Fruit fly (Drosophila melanogaster) whole organism, embryonic: ENCODE data around the gene scaf6.
A peak's percentile ranks its signal among the peaks of the same experiment; 100 is the strongest.

Experiments
- Bgb ChIP-seq: fragments of 200-800 bp; sonication (Bioruptor generic); IDR thresholded peaks from 2 replicates; pipeline ENCODE4 v1.3.6; 2022; ENCODE audit warnings: missing biosample characterization, missing genetic modification characterization; ENCODE audit not compliant: partially characterized antibody
- CG11504 ChIP-seq: fragments of 200-800 bp; sonication (Bioruptor generic); optimal IDR thresholded peaks from 3 replicates; lab custom pipeline; 2019; ENCODE audit warnings: missing biosample characterization, mild to moderate bottlenecking, missing genetic modification characterization, moderate library complexity
- CG12236 ChIP-seq: fragments of 200-800 bp; sonication (Bioruptor generic); optimal IDR thresholded peaks from 2 replicates; lab custom pipeline; 2016; ENCODE audit warnings: missing biosample characterization, missing genetic modification characterization
- CG12299 ChIP-seq: fragments of 200-800 bp; sonication (Bioruptor generic); optimal IDR thresholded peaks from 2 replicates; lab custom pipeline; 2018; ENCODE audit warnings: missing biosample characterization, mild to moderate bottlenecking, missing genetic modification characterization
- CG12942 ChIP-seq: fragments of 200-800 bp; sonication (Bioruptor generic); optimal IDR thresholded peaks from 3 replicates; lab custom pipeline; 2016; ENCODE audit warnings: missing biosample characterization, missing genetic modification characterization
- CG14441 ChIP-seq: fragments of 200-800 bp; sonication (Bioruptor generic); IDR thresholded peaks from 2 replicates; pipeline ENCODE4 v1.3.6; 2022; ENCODE audit warnings: missing biosample characterization, missing genetic modification characterization
- CG15601 ChIP-seq: fragments of 200-800 bp; sonication (Bioruptor generic); optimal IDR thresholded peaks from 3 replicates; lab custom pipeline; 2019; ENCODE audit warnings: missing biosample characterization, mild to moderate bottlenecking, missing genetic modification characterization, moderate library complexity
- CG3995 ChIP-seq: fragments of 200-800 bp; sonication (Bioruptor generic); optimal IDR thresholded peaks from 3 replicates; lab custom pipeline; 2016; ENCODE audit warnings: missing biosample characterization, missing genetic modification characterization
- CG4360 ChIP-seq: fragments of 200-800 bp; sonication (Bioruptor generic); IDR thresholded peaks from 2 replicates; pipeline ENCODE4 v1.3.6; 2022; ENCODE audit warnings: missing biosample characterization, missing genetic modification characterization
- CG5953 ChIP-seq: fragments of 200-800 bp; sonication (Bioruptor generic); IDR thresholded peaks from 2 replicates; pipeline ENCODE4 v1.3.6; 2022; ENCODE audit warnings: missing biosample characterization, missing genetic modification characterization
- CG6654 ChIP-seq: fragments of 200-800 bp; sonication (Bioruptor generic); optimal IDR thresholded peaks from 2 replicates; lab custom pipeline; 2017; ENCODE audit warnings: missing biosample characterization, mild to moderate bottlenecking, missing genetic modification characterization
- CG6813 ChIP-seq: fragments of 200-800 bp; sonication (Bioruptor generic); optimal IDR thresholded peaks from 2 replicates; lab custom pipeline; 2017; ENCODE audit warnings: missing biosample characterization, missing genetic modification characterization, mild to moderate bottlenecking, moderate library complexity, missing genetic modification reagents
- CG8388 ChIP-seq: fragments of 200-800 bp; sonication (Bioruptor generic); optimal IDR thresholded peaks from 2 replicates; lab custom pipeline; 2019; ENCODE audit warnings: missing biosample characterization, mild to moderate bottlenecking, missing genetic modification characterization, moderate library complexity
- CG8924 ChIP-seq: fragments of 200-800 bp; optimal IDR thresholded peaks from 3 replicates; lab custom pipeline; 2019; ENCODE audit warnings: missing biosample characterization, mild to moderate bottlenecking, missing genetic modification characterization, moderate library complexity
- D ChIP-seq, 2 experiments: fragments of 200-800 bp in 1 of 2; fragments of >200 bp in 1 of 2; sonication (Bioruptor generic) in 1 of 2; optimal IDR thresholded peaks; 2 replicates in 1 of 2; 3 replicates in 1 of 2; lab custom pipeline; 2017; ENCODE audit warnings: mild to moderate bottlenecking in 1 of 2, missing biosample characterization in 1 of 2, missing genetic modification characterization in 1 of 2, missing genetic modification reagents in 1 of 2
- Drgx ChIP-seq: fragments of 200-800 bp; sonication (Bioruptor generic); IDR thresholded peaks from 2 replicates; pipeline ENCODE4 v1.3.6; 2022; ENCODE audit warnings: missing biosample characterization, missing genetic modification characterization
- Ets65A ChIP-seq: fragments of 200-800 bp; sonication (Bioruptor generic); peaks from one replicate; lab custom pipeline; 2016; ENCODE audit warnings: missing biosample characterization, missing genetic modification characterization
- H15 ChIP-seq: fragments of 200-800 bp; sonication (Bioruptor generic); IDR thresholded peaks from 3 replicates; pipeline ENCODE4 v1.3.6; 2022; ENCODE audit warnings: missing biosample characterization, missing genetic modification characterization
- Jarid2 ChIP-seq: fragments of 200-800 bp; sonication (Bioruptor generic); optimal IDR thresholded peaks from 3 replicates; lab custom pipeline; 2017; ENCODE audit warnings: mild to moderate bottlenecking, missing biosample characterization, missing genetic modification reagents, missing genetic modification characterization
- Mes4 ChIP-seq: fragments of 200-800 bp; sonication (Bioruptor generic); optimal IDR thresholded peaks from 2 replicates; lab custom pipeline; 2016; ENCODE audit warnings: missing biosample characterization, missing genetic modification characterization
- Sin3A ChIP-seq: fragments of >200 bp; optimal IDR thresholded peaks from 2 replicates; lab custom pipeline; 2018
- Six4 ChIP-seq: fragments of 200-800 bp; sonication (Bioruptor generic); optimal IDR thresholded peaks from 2 replicates; lab custom pipeline; 2016; ENCODE audit warnings: missing biosample characterization, missing genetic modification characterization
- ara ChIP-seq: fragments of 200-800 bp; sonication (Bioruptor generic); IDR thresholded peaks from 2 replicates; pipeline ENCODE4 v1.3.6; 2022; ENCODE audit warnings: missing biosample characterization, missing genetic modification characterization
- ato ChIP-seq: fragments of 200-800 bp; sonication (Bioruptor generic); IDR thresholded peaks from 2 replicates; pipeline ENCODE4 v1.3.6; 2022; ENCODE audit warnings: missing biosample characterization, missing genetic modification characterization; ENCODE audit not compliant: partially characterized antibody
- bab2 ChIP-seq: fragments of 200-800 bp; sonication (Bioruptor generic); optimal IDR thresholded peaks from 2 replicates; lab custom pipeline; 2016; ENCODE audit warnings: missing biosample characterization, missing genetic modification characterization
- bsh ChIP-seq, 2 experiments: fragments of 200-800 bp; sonication (Bioruptor generic); optimal IDR thresholded peaks; 2 replicates each; lab custom pipeline; 2017 to 2018; ENCODE audit warnings: mild to moderate bottlenecking in 2 of 2, missing biosample characterization in 2 of 2, missing genetic modification characterization in 2 of 2, moderate library complexity in 1 of 2
- crol ChIP-seq: fragments of 200-800 bp; sonication (Bioruptor generic); IDR thresholded peaks from 2 replicates; pipeline ENCODE4 v1.3.6; 2022; ENCODE audit warnings: missing biosample characterization, missing genetic modification characterization
- dmrt99B ChIP-seq: fragments of 200-800 bp; sonication (Bioruptor generic); optimal IDR thresholded peaks from 2 replicates; lab custom pipeline; 2018; ENCODE audit warnings: missing biosample characterization, mild to moderate bottlenecking, missing genetic modification characterization, moderate library complexity
- dysf ChIP-seq: fragments of 200-800 bp; sonication (Bioruptor generic); IDR thresholded peaks from 3 replicates; pipeline ENCODE4 v1.3.6; 2022; ENCODE audit warnings: missing biosample characterization, missing genetic modification characterization
- ems ChIP-seq: fragments of 200-800 bp; sonication (Bioruptor generic); optimal IDR thresholded peaks from 3 replicates; lab custom pipeline; 2016; ENCODE audit warnings: missing biosample characterization, missing genetic modification characterization
- gem ChIP-seq: fragments of 200-800 bp; sonication (Bioruptor generic); optimal IDR thresholded peaks from 2 replicates; lab custom pipeline; 2019; ENCODE audit warnings: missing biosample characterization, mild to moderate bottlenecking, missing genetic modification characterization, moderate library complexity
- grau ChIP-seq: fragments of 200-800 bp; optimal IDR thresholded peaks from 3 replicates; lab custom pipeline; 2019; ENCODE audit warnings: missing biosample characterization, mild to moderate bottlenecking, missing genetic modification characterization, moderate library complexity
- gsb ChIP-seq: fragments of 200-800 bp; sonication (Bioruptor generic); IDR thresholded peaks from 2 replicates; pipeline ENCODE4 v1.3.6; 2022; ENCODE audit warnings: missing biosample characterization, missing genetic modification characterization
- gsb-n ChIP-seq: fragments of 200-800 bp; sonication (Bioruptor generic); optimal IDR thresholded peaks from 3 replicates; lab custom pipeline; 2018; ENCODE audit warnings: missing biosample characterization, mild to moderate bottlenecking, missing genetic modification characterization
- inv ChIP-seq: fragments of 200-800 bp; sonication (Bioruptor generic); IDR thresholded peaks from 2 replicates; pipeline ENCODE4 v1.3.6; 2022; ENCODE audit warnings: missing biosample characterization, missing genetic modification characterization; ENCODE audit not compliant: partially characterized antibody
- nmo ChIP-seq: fragments of 200-800 bp; sonication (Bioruptor generic); optimal IDR thresholded peaks from 2 replicates; lab custom pipeline; 2018; ENCODE audit warnings: missing biosample characterization, mild to moderate bottlenecking, missing genetic modification characterization, moderate library complexity
- org-1 ChIP-seq: fragments of 200-800 bp; sonication (Bioruptor generic); optimal IDR thresholded peaks from 2 replicates; lab custom pipeline; 2017; ENCODE audit warnings: missing biosample characterization, missing genetic modification characterization
- row ChIP-seq: fragments of 200-800 bp; sonication (Bioruptor generic); IDR thresholded peaks from 3 replicates; pipeline ENCODE4 v1.3.6; 2022; ENCODE audit warnings: missing biosample characterization, missing genetic modification characterization
- sc ChIP-seq, 3 experiments: fragments of >200 bp in 2 of 3; fragments of 200-800 bp in 1 of 3; sonication (Bioruptor generic) in 1 of 3; optimal IDR thresholded peaks; 2 replicates in 2 of 3; 3 replicates in 1 of 3; lab custom pipeline; 2017; ENCODE audit warnings: mild to moderate bottlenecking in 1 of 3, missing biosample characterization in 1 of 3, missing genetic modification characterization in 1 of 3, missing genetic modification reagents in 1 of 3
- slbo ChIP-seq: fragments of 200-800 bp; sonication (Bioruptor generic); IDR thresholded peaks from 2 replicates; pipeline ENCODE4 v1.3.6; 2022; ENCODE audit warnings: missing biosample characterization, missing genetic modification characterization
- tgo ChIP-seq: fragments of 200-800 bp; sonication (Bioruptor generic); IDR thresholded peaks from 3 replicates; pipeline ENCODE4 v1.3.6; 2022; ENCODE audit warnings: missing biosample characterization, missing genetic modification characterization
- tna ChIP-seq: fragments of 200-800 bp; sonication (Bioruptor generic); IDR thresholded peaks from 2 replicates; pipeline ENCODE4 v1.3.6; 2022; ENCODE audit warnings: missing biosample characterization, missing genetic modification characterization; ENCODE audit not compliant: partially characterized antibody
- wdn ChIP-seq: fragments of 200-800 bp; sonication (Bioruptor generic); IDR thresholded peaks from 2 replicates; pipeline ENCODE4 v1.3.6; 2022; ENCODE audit warnings: missing biosample characterization, missing genetic modification characterization
- z ChIP-seq: fragments of 200-800 bp; sonication (Bioruptor generic); IDR thresholded peaks from 3 replicates; pipeline ENCODE4 v1.3.6; 2022; ENCODE audit warnings: missing biosample characterization, missing genetic modification characterization
- zen ChIP-seq: fragments of 200-800 bp; sonication (Bioruptor generic); optimal IDR thresholded peaks from 3 replicates; lab custom pipeline; 2018; ENCODE audit warnings: missing biosample characterization, mild to moderate bottlenecking, missing genetic modification characterization, moderate library complexity
- zfh1 ChIP-seq: fragments of 200-800 bp; sonication (Bioruptor generic); IDR thresholded peaks from 3 replicates; pipeline ENCODE4 v1.3.6; 2022; ENCODE audit warnings: missing biosample characterization, missing genetic modification characterization

The scaf6 gene

dm6 chr3L:17010492-17011303 lies 31.7 kb downstream of the scaf6 start (continued):
- 0 out of 2 replicates have a peak, but pooled peaks have one; percentile 32 for TF ChIP-seq slbo (GFP tag; lab: Robert Waterston, UW)
- TF ChIP-seq dysf (GFP tag; lab: Robert Waterston, UW), result no peak
- TF ChIP-seq CG5953 (GFP tag; lab: Robert Waterston, UW), result 0 out of 2 replicates have a peak, but pooled peaks have one; percentile 1
- no peak for TF ChIP-seq z (GFP tag; lab: Robert Waterston, UW)
- 0 out of 2 replicates have a peak, but pooled peaks have one; percentile 25 for TF ChIP-seq ato (GFP tag; lab: Robert Waterston, UW)
- TF ChIP-seq grau, result peak; percentile 82
- TF ChIP-seq H15 (GFP tag; lab: Robert Waterston, UW), result no peak
- TF ChIP-seq Ets65A (GFP tag; lab: Kevin White, UChicago), result peak; percentile 57
- TF ChIP-seq Bgb, result 0 out of 2 replicates have a peak, but pooled peaks have one; percentile 25
- no peak for TF ChIP-seq sc (optimal IDR thresholded peaks at IDR 0.05; lab: Kevin White, UChicago)
- TF ChIP-seq sc (GFP tag; optimal IDR thresholded peaks at IDR 0.05; lab: Kevin White, UChicago), result no peak
- no peak for TF ChIP-seq Sin3A (lab: Kevin White, UChicago)
- TF ChIP-seq crol (GFP tag; lab: Robert Waterston, UW), result peak; percentile 76
- TF ChIP-seq CG4360, result peak; percentile 4; the same call in 1 of the 2 replicates
- no peak for TF ChIP-seq CG12299
- TF ChIP-seq bsh (GFP tag; optimal IDR thresholded peaks at IDR 0.05; lab: Kevin White, UChicago), result peak in 1 of 2 experiments; percentile 34
- TF ChIP-seq nmo (GFP tag; lab: Kevin White, UChicago), result no peak
- TF ChIP-seq ems (GFP tag; lab: Kevin White, UChicago), result no peak
- TF ChIP-seq ara (GFP tag; lab: Robert Waterston, UW), result 0 out of 2 replicates have a peak, but pooled peaks have one; percentile 13
- TF ChIP-seq zen (tag; lab: Kevin White, UChicago), result peak; percentile 63
- 0 out of 2 replicates have a peak, but pooled peaks have one; percentile 0 for TF ChIP-seq gsb (GFP tag; lab: Robert Waterston, UW)
- TF ChIP-seq Drgx (GFP tag; lab: Robert Waterston, UW), result peak; percentile 36; the same call in 1 of the 2 replicates
- TF ChIP-seq CG8388 (GFP tag; lab: Kevin White, UChicago), result peak; percentile 39
- peak; percentile 15 for TF ChIP-seq gsb-n (tag; lab: Kevin White, UChicago)
- 0 out of 3 replicates have a peak, but pooled peaks have one; percentile 36 for TF ChIP-seq zfh1 (GFP tag; lab: Robert Waterston, UW)
- peak; percentile 3 for TF ChIP-seq Six4 (GFP tag; lab: Kevin White, UChicago)
- no peak for TF ChIP-seq tna (GFP tag; lab: Robert Waterston, UW)
- TF ChIP-seq CG12236 (GFP tag; lab: Kevin White, UChicago), result no peak
- TF ChIP-seq CG11504 (tag; lab: Kevin White, UChicago), result peak; percentile 26
- peak; percentile 72 for TF ChIP-seq gem (tag; lab: Kevin White, UChicago)
- TF ChIP-seq CG14441, result no peak
- peak; percentile 79 for TF ChIP-seq D (optimal IDR thresholded peaks at IDR 0.05; lab: Kevin White, UChicago)
- no peak for TF ChIP-seq D (GFP tag; optimal IDR thresholded peaks at IDR 0.05; lab: Kevin White, UChicago)
- TF ChIP-seq dmrt99B, result peak; percentile 32

dm6 chr3L:17009715-17010491 lies 32.5 kb downstream of the scaf6 start:
- TF ChIP-seq CG6654 (GFP tag; lab: Kevin White, UChicago) (no peak), wdn (GFP tag; lab: Robert Waterston, UW) (no peak), org-1 (GFP tag; lab: Kevin White, UChicago) (peak; percentile 9), slbo (GFP tag; lab: Robert Waterston, UW) (peak; percentile 63), CG3995 (GFP tag; lab: Kevin White, UChicago) (peak; percentile 48), tgo (GFP tag; lab: Robert Waterston, UW) (peak; percentile 29; the same call in 2 of the 3 replicates), CG12942 (GFP tag; lab: Kevin White, UChicago) (peak; percentile 1), CG8924 (peak; percentile 4), inv (0 out of 2 replicates have a peak, but pooled peaks have one; percentile 29), Mes4 (GFP tag; lab: Kevin White, UChicago) (no peak), row (GFP tag; lab: Robert Waterston, UW) (peak; percentile 54; the same call in 2 of the 3 replicates), CG15601 (tag; lab: Kevin White, UChicago) (no peak), bab2 (GFP tag; lab: Kevin White, UChicago) (peak; percentile 23), Jarid2 (GFP tag; lab: Kevin White, UChicago) (peak; percentile 25), CG6813 (GFP tag; lab: Kevin White, UChicago) (peak; percentile 17)
